Worm (Caenorhabditis elegans) whole organism, L1 larva: ENCODE measurements around the gene F11D11.6.
"Not testable (repeated sequence)": the region's sequence is repeated elsewhere in the genome, so short reads cannot be mapped to it uniquely, and the experiment has no call there.

Experiments
- F16B12.6 ChIP-seq: fragments of 150-350 bp; optimal IDR thresholded peaks from 2 replicates; lab custom pipeline; 2014; ENCODE audit warnings: missing biosample characterization, missing genetic modification characterization
- ceh-82 ChIP-seq, 3 experiments: fragments of 150-350 bp in 1 of 3; sonication (generic microtip) in 2 of 3; optimal IDR thresholded peaks; 2 replicates each; lab custom pipeline; 2014 to 2017; ENCODE audit warnings: missing biosample characterization in 3 of 3, missing genetic modification characterization in 3 of 3
- dpl-1 ChIP-seq, 3 experiments: fragments of 150-350 bp in 2 of 3; sonication (generic microtip) in 1 of 3; optimal IDR thresholded peaks; 2 replicates each; lab custom pipeline; 2014 to 2017; ENCODE audit warnings: missing biosample characterization in 3 of 3, missing genetic modification characterization in 3 of 3, missing genetic modification reagents in 3 of 3
- efl-1 ChIP-seq, 4 experiments: fragments of 150-350 bp; optimal IDR thresholded peaks in 3 of 4; peaks in 1 of 4; 1 replicate in 1 of 4; 2 replicates in 3 of 4; lab custom pipeline; 2014; ENCODE audit warnings: missing biosample characterization in 2 of 4, missing genetic modification characterization in 2 of 4, missing genetic modification reagents in 2 of 4
- elt-2 ChIP-seq: sonication (generic microtip); optimal IDR thresholded peaks from 2 replicates; lab custom pipeline; 2016; ENCODE audit warnings: missing genetic modification characterization, mild to moderate bottlenecking, inconsistent platforms, missing compliant biosample characterization, missing genetic modification reagents
- fkh-4 ChIP-seq: sonication (generic microtip); optimal IDR thresholded peaks from 2 replicates; lab custom pipeline; 2016; ENCODE audit warnings: missing compliant biosample characterization, missing genetic modification characterization, borderline replicate concordance
- lin-13 ChIP-seq: fragments of 150-350 bp; optimal IDR thresholded peaks from 2 replicates; lab custom pipeline; 2014; ENCODE audit warnings: missing biosample characterization, missing genetic modification reagents, missing genetic modification characterization
- nhr-71 ChIP-seq: sonication (generic microtip); optimal IDR thresholded peaks from 2 replicates; lab custom pipeline; 2016; ENCODE audit warnings: mild to moderate bottlenecking, missing genetic modification characterization, moderate library complexity, missing compliant biosample characterization
- nhr-90 ChIP-seq: sonication (generic microtip); optimal IDR thresholded peaks from 2 replicates; lab custom pipeline; 2016; ENCODE audit warnings: mild to moderate bottlenecking, missing genetic modification characterization, missing compliant biosample characterization; ENCODE audit not compliant: poor library complexity
- pqm-1 ChIP-seq: sonication (generic microtip); optimal IDR thresholded peaks from 3 replicates; lab custom pipeline; 2017; ENCODE audit warnings: missing biosample characterization, missing genetic modification characterization
- skn-1 ChIP-seq: fragments of 150-350 bp; optimal IDR thresholded peaks from 2 replicates; lab custom pipeline; 2014; ENCODE audit warnings: missing biosample characterization, missing genetic modification characterization
- unc-130 ChIP-seq: fragments of 150-350 bp; optimal IDR thresholded peaks from 2 replicates; lab custom pipeline; 2017; ENCODE audit warnings: missing biosample characterization, missing genetic modification characterization, inconsistent platforms
- ztf-4 ChIP-seq: fragments of 150-350 bp; optimal IDR thresholded peaks from 2 replicates; lab custom pipeline; 2014; ENCODE audit warnings: missing biosample characterization, missing genetic modification characterization

DNA sequence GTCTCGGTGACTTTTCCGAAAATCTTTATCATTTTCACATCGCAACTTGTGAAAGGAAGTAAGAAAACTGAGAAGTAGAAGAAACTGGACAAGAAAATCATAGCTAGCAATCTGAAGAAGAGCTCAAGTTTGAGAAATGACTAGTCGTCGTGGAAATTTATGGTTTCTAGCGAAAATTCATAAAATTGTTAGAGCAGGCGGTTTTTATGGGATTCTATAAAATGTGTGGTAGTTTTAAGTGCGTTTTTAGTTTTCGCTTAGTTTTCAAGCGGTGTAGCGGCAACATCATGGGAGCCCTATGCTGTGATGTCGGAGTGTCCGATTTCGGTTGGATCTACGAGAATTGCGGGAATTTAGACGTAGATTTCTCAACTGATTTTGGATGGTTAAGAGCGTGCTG, 1.4 kb upstream of the F11D11.6 start, which contains the start of gene clec-254:
- TF ChIP-seq dpl-1 (GFP tag; optimal IDR thresholded peaks at IDR 0.05; lab: Kevin White, UChicago); pqm-1; unc-130 (tag; lab: Kevin White, UChicago); fkh-4; nhr-90 (tag; lab: Kevin White, UChicago); nhr-71 (tag; lab: Kevin White, UChicago); lin-13 (GFP tag; lab: Kevin White, UChicago); ceh-82 (tag; optimal IDR thresholded peaks at IDR 0.05; lab: Kevin White, UChicago); skn-1; elt-2 (tag; lab: Kevin White, UChicago); ztf-4 (tag; lab: Kevin White, UChicago); F16B12.6 (tag; lab: Kevin White, UChicago); efl-1 (optimal IDR thresholded peaks at IDR 0.05; lab: Kevin White, UChicago); efl-1 (GFP tag; optimal IDR thresholded peaks at IDR 0.05 in 1 of 2; lab: Kevin White, UChicago): not testable (repeated sequence)
